Worm (Caenorhabditis elegans) whole organism, L1 larva: Measurements from ENCODE around the gene C07G1.6.
A peak's percentile ranks its signal among the peaks of the same experiment; 100 is the strongest.

Experiments
- C04F5.9 ChIP-seq: sonication (generic microtip); optimal IDR thresholded peaks from 2 replicates; lab custom pipeline; 2016; ENCODE audit warnings: missing genetic modification characterization, missing compliant biosample characterization
- C34B4.2 ChIP-seq: sonication (generic microtip); optimal IDR thresholded peaks from 2 replicates; lab custom pipeline; 2017; ENCODE audit warnings: mild to moderate bottlenecking, missing genetic modification characterization, missing compliant biosample characterization
- aha-1 ChIP-seq: fragments of 150-350 bp; optimal IDR thresholded peaks from 2 replicates; lab custom pipeline; 2014; ENCODE audit warnings: missing biosample characterization, missing genetic modification characterization
- alr-1 ChIP-seq: fragments of 200-800 bp; sonication (Bioruptor generic); optimal IDR thresholded peaks from 2 replicates; lab custom pipeline; 2018; ENCODE audit warnings: borderline replicate concordance, mild to moderate bottlenecking, missing genetic modification characterization, missing compliant biosample characterization
- ceh-8 ChIP-seq: fragments of 200-800 bp; sonication (Bioruptor generic); optimal IDR thresholded peaks from 2 replicates; lab custom pipeline; 2018; ENCODE audit warnings: mild to moderate bottlenecking, missing genetic modification characterization, moderate library complexity, missing compliant biosample characterization
- ceh-88 ChIP-seq: fragments of 200-800 bp; sonication (Bioruptor generic); IDR thresholded peaks from 2 replicates; pipeline ENCODE4 v1.3.6; 2022; ENCODE audit warnings: missing genetic modification characterization, missing compliant biosample characterization
- ceh-90 ChIP-seq: sonication (generic microtip); optimal IDR thresholded peaks from 2 replicates; lab custom pipeline; 2016; ENCODE audit warnings: missing genetic modification characterization, missing compliant biosample characterization
- dpl-1 ChIP-seq, 3 experiments: fragments of 150-350 bp in 2 of 3; sonication (generic microtip) in 1 of 3; optimal IDR thresholded peaks; 2 replicates each; lab custom pipeline; 2014 to 2017; ENCODE audit warnings: missing biosample characterization in 3 of 3, missing genetic modification characterization in 3 of 3, missing genetic modification reagents in 3 of 3
- dsc-1 ChIP-seq: sonication (generic microtip); optimal IDR thresholded peaks from 2 replicates; lab custom pipeline; 2016; ENCODE audit warnings: mild to moderate bottlenecking, missing genetic modification characterization, missing compliant biosample characterization
- egl-13 ChIP-seq: sonication (generic microtip); optimal IDR thresholded peaks from 2 replicates; lab custom pipeline; 2016; ENCODE audit warnings: missing genotype, missing genetic modification reagents, missing genetic modification characterization, missing compliant biosample characterization
- elt-2 ChIP-seq: sonication (generic microtip); optimal IDR thresholded peaks from 2 replicates; lab custom pipeline; 2016; ENCODE audit warnings: missing genetic modification characterization, mild to moderate bottlenecking, inconsistent platforms, missing compliant biosample characterization, missing genetic modification reagents
- elt-3 ChIP-seq, 6 experiments: fragments of 150-350 bp in 1 of 6; sonication (generic microtip); optimal IDR thresholded peaks; 2 replicates each; lab custom pipeline; 2017 to 2018; ENCODE audit warnings: missing biosample characterization in 6 of 6, missing genetic modification characterization in 6 of 6, inconsistent platforms in 1 of 6
- fkh-4 ChIP-seq: sonication (generic microtip); optimal IDR thresholded peaks from 2 replicates; lab custom pipeline; 2016; ENCODE audit warnings: missing compliant biosample characterization, missing genetic modification characterization, borderline replicate concordance
- grh-1 ChIP-seq: fragments of 200-800 bp; sonication (Bioruptor generic); IDR thresholded peaks from 2 replicates; pipeline ENCODE4 v1.3.6; 2022; ENCODE audit warnings: missing genetic modification reagents, missing genetic modification characterization, missing compliant biosample characterization
- irx-1 ChIP-seq: sonication (generic microtip); optimal IDR thresholded peaks from 2 replicates; lab custom pipeline; 2016; ENCODE audit warnings: missing genetic modification characterization, missing compliant biosample characterization
- lin-14 ChIP-seq: fragments of 200-800 bp; sonication (Bioruptor generic); optimal IDR thresholded peaks from 2 replicates; lab custom pipeline; 2018; ENCODE audit warnings: mild to moderate bottlenecking, missing genetic modification characterization, moderate library complexity, missing compliant biosample characterization
- lin-35 ChIP-seq, 2 experiments: fragments of 150-350 bp; optimal IDR thresholded peaks; 2 replicates each; lab custom pipeline; 2014; ENCODE audit warnings: missing biosample characterization in 2 of 2, missing genetic modification characterization in 2 of 2, missing genetic modification reagents in 2 of 2
- lir-3 ChIP-seq: sonication (generic microtip); optimal IDR thresholded peaks from 2 replicates; lab custom pipeline; 2016; ENCODE audit warnings: mild to moderate bottlenecking, missing genetic modification characterization, moderate library complexity, missing compliant biosample characterization; ENCODE audit not compliant: poor library complexity
- lsy-2 ChIP-seq, 2 experiments: fragments of 150-350 bp; optimal IDR thresholded peaks; 2 replicates each; lab custom pipeline; 2014; ENCODE audit warnings: missing biosample characterization in 2 of 2, missing genetic modification characterization in 2 of 2
- mep-1 ChIP-seq: fragments of 150-350 bp; optimal IDR thresholded peaks from 2 replicates; lab custom pipeline; 2014; ENCODE audit warnings: missing biosample characterization, missing genetic modification characterization
- nhr-12 ChIP-seq: sonication (generic microtip); optimal IDR thresholded peaks from 2 replicates; lab custom pipeline; 2017; ENCODE audit warnings: missing biosample characterization, missing genetic modification characterization
- nhr-19 ChIP-seq: fragments of 200-800 bp; sonication (Bioruptor generic); conservative IDR thresholded peaks from 2 replicates; pipeline ENCODE4 v1.3.6; 2022; ENCODE audit warnings: missing genetic modification characterization, missing compliant biosample characterization
- nhr-237 ChIP-seq: fragments of 150-350 bp; optimal IDR thresholded peaks from 2 replicates; lab custom pipeline; 2014; ENCODE audit warnings: missing biosample characterization, missing genetic modification characterization
- nhr-28 ChIP-seq: fragments of 150-350 bp; optimal IDR thresholded peaks from 2 replicates; lab custom pipeline; 2014; ENCODE audit warnings: missing biosample characterization, missing genetic modification characterization
- nhr-76 ChIP-seq: sonication (generic microtip); optimal IDR thresholded peaks from 2 replicates; lab custom pipeline; 2017; ENCODE audit warnings: missing biosample characterization, missing genetic modification characterization
- nhr-77 ChIP-seq: fragments of 150-350 bp; optimal IDR thresholded peaks from 2 replicates; lab custom pipeline; 2014; ENCODE audit warnings: missing biosample characterization, missing genetic modification characterization
- nhr-85 ChIP-seq: sonication (generic microtip); peaks from one replicate; lab custom pipeline; 2016; ENCODE audit warnings: missing genetic modification characterization, inconsistent platforms, missing compliant biosample characterization
- pqm-1 ChIP-seq: sonication (generic microtip); optimal IDR thresholded peaks from 3 replicates; lab custom pipeline; 2017; ENCODE audit warnings: missing biosample characterization, missing genetic modification characterization
- sox-4 ChIP-seq: sonication (generic microtip); optimal IDR thresholded peaks from 2 replicates; lab custom pipeline; 2016; ENCODE audit warnings: missing genetic modification characterization, missing compliant biosample characterization
- sup-37 ChIP-seq: fragments of 200-800 bp; sonication (Bioruptor generic); optimal IDR thresholded peaks from 2 replicates; lab custom pipeline; 2018; ENCODE audit warnings: mild to moderate bottlenecking, missing genetic modification characterization, missing compliant biosample characterization
- unc-130 ChIP-seq: fragments of 150-350 bp; optimal IDR thresholded peaks from 2 replicates; lab custom pipeline; 2017; ENCODE audit warnings: missing biosample characterization, missing genetic modification characterization, inconsistent platforms
- unc-30 ChIP-seq: sonication (generic microtip); optimal IDR thresholded peaks from 2 replicates; lab custom pipeline; 2017; ENCODE audit warnings: missing biosample characterization, missing genetic modification characterization
- unc-98 ChIP-seq: fragments of 200-800 bp; sonication (Bioruptor generic); IDR thresholded peaks from 2 replicates; pipeline ENCODE4 v1.3.6; 2022; ENCODE audit warnings: missing genetic modification characterization, missing compliant biosample characterization
- vab-15 ChIP-seq: sonication (generic microtip); optimal IDR thresholded peaks from 2 replicates; lab custom pipeline; 2017; ENCODE audit warnings: missing genotype, mild to moderate bottlenecking, missing genetic modification characterization, missing compliant biosample characterization
- xbp-1 ChIP-seq: sonication (generic microtip); optimal IDR thresholded peaks from 2 replicates; lab custom pipeline; 2016; ENCODE audit warnings: missing genetic modification characterization, missing compliant biosample characterization
- ztf-11 ChIP-seq, 2 experiments: sonication (generic microtip); optimal IDR thresholded peaks; 2 replicates each; lab custom pipeline; 2016 to 2017; ENCODE audit warnings: missing genetic modification characterization in 2 of 2, missing biosample characterization in 1 of 2, missing compliant biosample characterization in 1 of 2
- ztf-4 ChIP-seq: fragments of 150-350 bp; optimal IDR thresholded peaks from 2 replicates; lab custom pipeline; 2014; ENCODE audit warnings: missing biosample characterization, missing genetic modification characterization

C07G1.6 gene

DNA sequence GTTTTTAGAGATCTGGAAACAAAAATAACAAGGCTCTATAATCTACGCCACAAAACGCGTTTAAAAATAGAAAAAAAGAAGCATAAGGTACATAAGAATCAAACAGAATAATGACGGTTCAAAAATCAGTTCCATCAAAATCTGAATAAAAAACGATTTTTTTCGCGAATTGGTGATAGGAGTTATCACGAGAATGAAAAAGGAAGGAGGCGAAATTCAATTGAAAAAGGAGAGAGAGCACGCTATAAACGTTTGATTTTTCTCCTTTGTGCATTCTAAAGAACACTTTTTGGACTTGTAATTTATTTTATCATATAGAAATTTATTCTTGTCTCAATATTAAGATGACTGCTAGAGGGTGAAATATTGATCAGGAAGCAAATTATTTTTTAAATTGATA lies 41.1 kb upstream of the C07G1.6 start:
- TF ChIP-seq nhr-77 (tag; lab: Kevin White, UChicago) (no peak), ztf-4 (no peak), unc-30 (no peak), elt-2 (tag; lab: Kevin White, UChicago) (peak; percentile 27), lin-35 (GFP tag; optimal IDR thresholded peaks at IDR 0.05; lab: Kevin White, UChicago) (peak in 1 of 2 experiments; percentile 0), pqm-1 (no peak)

DNA sequence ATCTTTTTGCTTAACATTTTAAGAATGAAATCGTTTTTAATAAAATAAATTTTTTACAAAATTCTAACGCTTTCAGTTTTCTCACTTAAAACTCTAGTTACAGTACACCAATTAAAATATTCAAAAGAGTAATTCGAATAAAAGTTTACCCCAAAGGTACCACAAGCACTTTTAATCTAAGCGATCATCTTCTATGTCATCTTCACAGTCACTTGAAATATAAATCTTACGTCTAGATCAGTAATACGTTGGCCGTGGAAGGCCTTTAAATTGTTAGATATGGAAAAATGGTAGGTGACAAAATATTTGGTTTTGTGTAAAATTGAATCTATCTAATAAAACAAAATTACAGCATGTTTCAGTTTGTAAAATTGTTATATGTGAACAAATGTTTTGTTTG lies 37.1 kb upstream of the C07G1.6 start:
- TF ChIP-seq unc-98 = no peak
- no peak for TF ChIP-seq nhr-237
- TF ChIP-seq ceh-90 = no peak
- TF ChIP-seq lin-35 (GFP tag; optimal IDR thresholded peaks at IDR 0.05; lab: Kevin White, UChicago) = no peak
- TF ChIP-seq ztf-11 (tag; optimal IDR thresholded peaks at IDR 0.05; lab: Kevin White, UChicago) = no peak
- TF ChIP-seq xbp-1 (tag; lab: Kevin White, UChicago) = no peak
- TF ChIP-seq nhr-76 = no peak
- TF ChIP-seq C34B4.2 (tag; lab: Kevin White, UChicago) = no peak
- no peak for TF ChIP-seq fkh-4 (tag; lab: Kevin White, UChicago)
- TF ChIP-seq irx-1 (tag; lab: Kevin White, UChicago) = no peak
- no peak for TF ChIP-seq lir-3 (tag; lab: Kevin White, UChicago)
- peak; percentile 17 for TF ChIP-seq lin-14 (GFP tag; lab: Kevin White, UChicago)
- TF ChIP-seq elt-2 (tag; lab: Kevin White, UChicago) = no peak
- TF ChIP-seq C04F5.9 (tag; lab: Kevin White, UChicago) = no peak
- no peak for TF ChIP-seq aha-1 (tag; lab: Kevin White, UChicago)
- TF ChIP-seq nhr-85 (tag; lab: Kevin White, UChicago) = peak; percentile 81

ce11 chrIV:8244112-8244511 lies 33.9 kb upstream of the C07G1.6 start, which contains the start of gene T09A12.1:
TSS of gene T09A12.1 (plus strand) at chrIV:8244412.
- TF ChIP-seq nhr-12 (no peak), nhr-28 (tag; lab: Kevin White, UChicago) (no peak), mep-1 (tag; lab: Kevin White, UChicago) (no peak), nhr-77 (tag; lab: Kevin White, UChicago) (no peak), egl-13 (tag; lab: Kevin White, UChicago) (no peak), unc-130 (no peak), lsy-2 (tag; optimal IDR thresholded peaks at IDR 0.05; lab: Kevin White, UChicago) (no peak), nhr-76 (no peak), ceh-8 (no peak), sox-4 (no peak), dpl-1 (GFP tag; optimal IDR thresholded peaks at IDR 0.05; lab: Kevin White, UChicago) (no peak), elt-3 (tag; optimal IDR thresholded peaks at IDR 0.05; lab: Kevin White, UChicago) (no peak), sup-37 (no peak), nhr-19 (no peak), grh-1 (GFP tag; lab: Robert Waterston, UW) (no peak), vab-15 (tag; lab: Kevin White, UChicago) (no peak), alr-1 (no peak), dsc-1 (no peak)

- no peak for TF ChIP-seq ceh-88 (GFP tag; lab: Robert Waterston, UW)
- TF ChIP-seq elt-2 (tag; lab: Kevin White, UChicago) = no peak
- no peak for TF ChIP-seq lin-35 (GFP tag; optimal IDR thresholded peaks at IDR 0.05; lab: Kevin White, UChicago)
These were observed 33.4 kb upstream of the C07G1.6 start, which contains the start of gene T09A12.8 for ce11 chrIV:8243599-8243998. TSS of gene T09A12.8 (minus strand) at chrIV:8243699.
